Worm (Caenorhabditis elegans) whole organism, mixed stage, embryonic: ENCODE measurements around the gene Y43B11AR.3.

Experiments used
- M03D4.4 ChIP-seq: sonication (generic microtip); optimal IDR thresholded peaks from 2 replicates; lab custom pipeline; 2017; ENCODE audit warnings: mild to moderate bottlenecking, missing genetic modification characterization, missing compliant biosample characterization
- bed-3 ChIP-seq: fragments of 200-800 bp; sonication (Bioruptor generic); optimal IDR thresholded peaks from 3 replicates; lab custom pipeline; 2018; ENCODE audit warnings: mild to moderate bottlenecking, missing genetic modification characterization, moderate library complexity, missing compliant biosample characterization
- blmp-1 ChIP-seq: fragments of 150-350 bp; optimal IDR thresholded peaks from 2 replicates; lab custom pipeline; 2014; ENCODE audit warnings: missing biosample characterization, missing genetic modification characterization
- ceh-43 ChIP-seq: fragments of 200-800 bp; sonication (Bioruptor generic); optimal IDR thresholded peaks from 2 replicates; lab custom pipeline; 2018; ENCODE audit warnings: mild to moderate bottlenecking, missing genetic modification characterization, moderate library complexity, missing compliant biosample characterization
- ceh-83 ChIP-seq: fragments of 200-800 bp; sonication (Bioruptor generic); optimal IDR thresholded peaks from 2 replicates; lab custom pipeline; 2018; ENCODE audit warnings: mild to moderate bottlenecking, missing genetic modification characterization, missing compliant biosample characterization
- cnd-1 ChIP-seq: fragments of 200-800 bp; sonication (Bioruptor generic); optimal IDR thresholded peaks from 2 replicates; lab custom pipeline; 2018; ENCODE audit warnings: mild to moderate bottlenecking, missing genetic modification characterization, missing compliant biosample characterization
- drap-1 ChIP-seq: fragments of 200-800 bp; sonication (Bioruptor generic); optimal IDR thresholded peaks from 3 replicates; lab custom pipeline; 2018; ENCODE audit warnings: mild to moderate bottlenecking, missing genetic modification characterization, missing compliant biosample characterization
- elt-1 ChIP-seq: sonication (generic microtip); optimal IDR thresholded peaks from 2 replicates; lab custom pipeline; 2017; ENCODE audit warnings: missing genetic modification characterization, mild to moderate bottlenecking, missing compliant biosample characterization, antibody characterized with exemption, moderate library complexity, borderline replicate concordance; ENCODE audit not compliant: insufficient read depth
- elt-3 ChIP-seq: fragments of 150-350 bp; optimal IDR thresholded peaks from 2 replicates; lab custom pipeline; 2014; ENCODE audit warnings: missing biosample characterization, missing genetic modification characterization
- flh-1 ChIP-seq: fragments of 200-800 bp; sonication (Bioruptor generic); optimal IDR thresholded peaks from 2 replicates; lab custom pipeline; 2018; ENCODE audit warnings: mild to moderate bottlenecking, missing genetic modification characterization, moderate library complexity, missing compliant biosample characterization
- ham-2 ChIP-seq: fragments of 200-800 bp; sonication (Bioruptor generic); optimal IDR thresholded peaks from 2 replicates; lab custom pipeline; 2018; ENCODE audit warnings: mild to moderate bottlenecking, missing genetic modification characterization, missing compliant biosample characterization
- hlh-1 ChIP-seq: fragments of 150-350 bp; optimal IDR thresholded peaks from 2 replicates; lab custom pipeline; 2014; ENCODE audit warnings: missing biosample characterization, missing genetic modification reagents, missing genetic modification characterization
- lin-13 ChIP-seq: fragments of 150-350 bp; optimal IDR thresholded peaks from 2 replicates; lab custom pipeline; 2014; ENCODE audit warnings: missing biosample characterization, missing genetic modification characterization
- lin-32 ChIP-seq: fragments of 200-800 bp; sonication (Bioruptor generic); optimal IDR thresholded peaks from 2 replicates; lab custom pipeline; 2018; ENCODE audit warnings: mild to moderate bottlenecking, missing genetic modification characterization, missing compliant biosample characterization
- lsy-2 ChIP-seq: fragments of 150-350 bp; optimal IDR thresholded peaks from 2 replicates; lab custom pipeline; 2014; ENCODE audit warnings: missing biosample characterization, missing genetic modification characterization
- mab-5 ChIP-seq: fragments of 150-350 bp; optimal IDR thresholded peaks from 2 replicates; lab custom pipeline; 2014; ENCODE audit warnings: missing biosample characterization, missing genetic modification characterization
- mep-1 ChIP-seq: fragments of 150-350 bp; optimal IDR thresholded peaks from 2 replicates; lab custom pipeline; 2017; ENCODE audit warnings: missing biosample characterization, missing genetic modification reagents, missing genetic modification characterization, inconsistent platforms
- mls-2 ChIP-seq: sonication (generic microtip); optimal IDR thresholded peaks from 2 replicates; lab custom pipeline; 2016; ENCODE audit warnings: mild to moderate bottlenecking, missing genetic modification characterization, moderate library complexity, missing compliant biosample characterization
- nhr-12 ChIP-seq: fragments of 150-350 bp; optimal IDR thresholded peaks from 2 replicates; lab custom pipeline; 2014; ENCODE audit warnings: missing biosample characterization, missing genetic modification characterization
- nhr-2 ChIP-seq: fragments of 150-350 bp; optimal IDR thresholded peaks from 2 replicates; lab custom pipeline; 2014; ENCODE audit warnings: missing biosample characterization, missing genetic modification characterization
- nhr-237 ChIP-seq: fragments of 150-350 bp; optimal IDR thresholded peaks from 2 replicates; lab custom pipeline; 2014; ENCODE audit warnings: missing biosample characterization, missing genetic modification characterization
- nhr-28 ChIP-seq: fragments of 150-350 bp; optimal IDR thresholded peaks from 2 replicates; lab custom pipeline; 2014; ENCODE audit warnings: missing biosample characterization, missing genetic modification characterization
- pha-4 ChIP-seq: fragments of 150-350 bp; optimal IDR thresholded peaks from 2 replicates; lab custom pipeline; 2018; ENCODE audit warnings: missing biosample characterization, missing genetic modification reagents, missing genetic modification characterization
- snpc-4 ChIP-seq: fragments of 150-350 bp; optimal IDR thresholded peaks from 2 replicates; lab custom pipeline; 2014; ENCODE audit warnings: missing biosample characterization, missing genetic modification characterization
- sptf-1 ChIP-seq: sonication (generic microtip); optimal IDR thresholded peaks from 2 replicates; lab custom pipeline; 2017; ENCODE audit warnings: mild to moderate bottlenecking, missing genetic modification characterization, moderate library complexity, missing compliant biosample characterization
- tbx-8 ChIP-seq: fragments of 200-800 bp; sonication (Bioruptor generic); optimal IDR thresholded peaks from 2 replicates; lab custom pipeline; 2018; ENCODE audit warnings: mild to moderate bottlenecking, missing genetic modification characterization, moderate library complexity, missing compliant biosample characterization
- unc-120 ChIP-seq: sonication (generic microtip); optimal IDR thresholded peaks from 2 replicates; lab custom pipeline; 2017; ENCODE audit warnings: missing genetic modification characterization, missing compliant biosample characterization; ENCODE audit not compliant: poor library complexity, severe bottlenecking
- unc-39 ChIP-seq: fragments of 150-350 bp; optimal IDR thresholded peaks from 2 replicates; lab custom pipeline; 2014; ENCODE audit warnings: missing biosample characterization, missing genetic modification characterization
- unc-62 ChIP-seq: fragments of 150-350 bp; optimal IDR thresholded peaks from 2 replicates; lab custom pipeline; 2014; ENCODE audit warnings: missing biosample characterization, missing genetic modification reagents, missing genetic modification characterization
- zip-8 ChIP-seq: fragments of 150-350 bp; optimal IDR thresholded peaks from 2 replicates; lab custom pipeline; 2014; ENCODE audit warnings: missing biosample characterization, missing genetic modification characterization
- ztf-11 ChIP-seq: fragments of 150-350 bp; optimal IDR thresholded peaks from 2 replicates; lab custom pipeline; 2014; ENCODE audit warnings: missing biosample characterization, missing genetic modification characterization

Y43B11AR.3 gene

DNA sequence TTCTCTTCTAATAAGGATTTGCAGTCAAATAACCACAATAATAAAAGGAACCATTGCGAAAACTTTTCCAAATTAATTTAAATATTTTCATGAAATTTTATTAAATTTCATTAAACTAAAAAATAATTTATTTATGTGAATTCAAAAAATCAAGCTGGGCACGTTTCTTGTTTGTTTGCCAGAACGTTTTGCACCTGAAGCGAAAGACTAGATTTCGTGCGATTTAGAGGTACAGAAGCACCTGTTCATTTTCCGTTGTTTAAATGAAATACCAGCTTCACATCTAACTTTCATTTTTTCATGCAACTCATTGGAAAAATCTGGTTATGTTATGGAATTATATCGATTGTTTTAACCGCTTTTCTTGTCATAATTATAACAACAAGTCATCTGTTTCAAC is 11.4 kb downstream of the Y43B11AR.3 start, which contains the start of gene srg-48:
Gene srg-48, plus strand, starts transcription at position 301 of the 400 bp plus-strand sequence.
- TF ChIP-seq M03D4.4 (tag; lab: Kevin White, UChicago), result no peak
- TF ChIP-seq elt-1, result no peak
- no peak for TF ChIP-seq pha-4 (tag; lab: Kevin White, UChicago)
- TF ChIP-seq zip-8 (tag; lab: Kevin White, UChicago), result no peak
- TF ChIP-seq nhr-28 (tag; lab: Kevin White, UChicago), result no peak
- TF ChIP-seq cnd-1, result no peak
- no peak for TF ChIP-seq mls-2 (tag; lab: Kevin White, UChicago)
- TF ChIP-seq mep-1 (tag; lab: Kevin White, UChicago), result no peak
- no peak for TF ChIP-seq tbx-8 (GFP tag; lab: Kevin White, UChicago)
- TF ChIP-seq hlh-1, result no peak
- no peak for TF ChIP-seq sptf-1 (tag; lab: Kevin White, UChicago)
- no peak for TF ChIP-seq elt-3 (tag; lab: Kevin White, UChicago)
- TF ChIP-seq drap-1 (GFP tag; lab: Kevin White, UChicago), result no peak
- TF ChIP-seq lsy-2, result no peak
- TF ChIP-seq flh-1 (GFP tag; lab: Kevin White, UChicago), result no peak
- no peak for TF ChIP-seq lin-13 (tag; lab: Kevin White, UChicago)
- TF ChIP-seq nhr-2 (tag; lab: Kevin White, UChicago), result no peak
- no peak for TF ChIP-seq ham-2 (GFP tag; lab: Kevin White, UChicago)
- TF ChIP-seq, all 35 proteins: peak for 0

DNA sequence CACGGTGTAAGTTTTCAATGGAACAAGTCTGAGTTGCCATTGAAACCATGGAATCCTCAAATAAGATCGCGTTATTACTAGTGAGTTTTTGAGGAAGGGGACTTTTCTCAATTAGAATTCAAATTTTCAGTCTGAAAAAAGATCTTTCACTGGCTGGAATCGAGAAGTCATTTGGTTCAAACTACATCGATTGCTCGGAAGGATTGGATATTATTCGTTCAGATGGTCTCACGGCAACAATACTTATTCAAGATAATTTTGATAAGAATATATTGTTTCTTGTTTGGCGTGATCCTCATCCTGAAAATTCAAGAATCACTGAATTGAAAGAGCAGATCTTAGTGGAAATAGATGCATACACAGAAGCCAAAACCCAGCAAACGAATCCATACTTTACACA is 16.1 kb downstream of the Y43B11AR.3 start:
- TF ChIP-seq unc-39 (tag; lab: Kevin White, UChicago), result no peak
- TF ChIP-seq blmp-1 (tag; lab: Kevin White, UChicago), result no peak
- no peak for TF ChIP-seq bed-3
- TF ChIP-seq mep-1 (tag; lab: Kevin White, UChicago), result no peak
- no peak for TF ChIP-seq elt-1
- TF ChIP-seq flh-1 (GFP tag; lab: Kevin White, UChicago), result no peak
- no peak for TF ChIP-seq nhr-12
- TF ChIP-seq unc-62 (GFP tag; lab: Kevin White, UChicago), result no peak
- TF ChIP-seq cnd-1, result no peak
- TF ChIP-seq ceh-43, result no peak

DNA sequence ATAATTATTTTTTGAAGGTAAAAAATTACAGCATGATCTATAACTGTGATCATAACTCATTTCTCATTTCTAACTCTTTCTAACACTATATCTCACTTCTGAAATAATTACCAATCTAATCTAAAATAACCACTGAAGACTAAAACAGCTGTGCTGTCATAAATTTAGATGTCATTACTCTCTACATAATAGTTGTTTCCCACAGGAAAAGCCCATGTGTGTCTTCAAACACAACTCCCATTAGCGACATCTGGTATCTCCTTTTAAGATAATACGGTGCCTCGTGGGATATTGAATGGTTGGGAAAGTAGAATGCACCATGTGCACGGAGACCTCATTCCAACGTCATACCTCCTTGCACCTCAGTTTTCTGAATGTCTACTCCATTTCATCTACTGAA is 18.5 kb downstream of the Y43B11AR.3 start, which contains the start of gene Y43B11AL.1:
Gene Y43B11AL.1, plus strand, starts transcription at position 301 of the 400 bp plus-strand sequence.
- TF ChIP-seq ztf-11 (no peak), mls-2 (tag; lab: Kevin White, UChicago) (no peak)

DNA sequence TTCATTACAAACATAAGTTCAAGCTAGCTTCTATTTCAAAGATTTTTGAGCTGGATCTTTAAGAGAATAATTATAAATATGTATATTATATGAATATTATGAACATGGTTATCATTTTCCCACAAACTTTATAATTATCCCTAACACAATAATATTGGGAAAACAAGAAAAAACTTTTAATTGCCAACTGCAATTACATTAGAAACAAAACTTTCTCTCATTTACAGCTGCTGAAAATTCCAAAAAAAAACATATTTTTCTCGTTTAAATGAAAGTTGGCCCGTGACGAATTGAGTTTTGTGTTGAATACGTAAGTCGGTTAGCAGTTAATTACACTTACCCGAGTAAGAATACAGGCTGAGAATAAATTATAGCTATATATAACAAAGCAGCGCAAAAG is 20.8 kb downstream of the Y43B11AR.3 start:
- no peak for TF ChIP-seq lin-32 (GFP tag; lab: Kevin White, UChicago)
- no peak for TF ChIP-seq ceh-83 (GFP tag; lab: Kevin White, UChicago)
- no peak for TF ChIP-seq elt-3 (tag; lab: Kevin White, UChicago)
- no peak for TF ChIP-seq nhr-28 (tag; lab: Kevin White, UChicago)
- TF ChIP-seq unc-120 (tag; lab: Kevin White, UChicago), result no peak
- no peak for TF ChIP-seq mep-1 (tag; lab: Kevin White, UChicago)
- TF ChIP-seq hlh-1, result no peak
- no peak for TF ChIP-seq nhr-237 (tag; lab: Kevin White, UChicago)
- no peak for TF ChIP-seq tbx-8 (GFP tag; lab: Kevin White, UChicago)
- no peak for TF ChIP-seq bed-3
- no peak for TF ChIP-seq lsy-2
- no peak for TF ChIP-seq snpc-4
- no peak for TF ChIP-seq lin-13 (tag; lab: Kevin White, UChicago)
- TF ChIP-seq M03D4.4 (tag; lab: Kevin White, UChicago), result no peak

DNA sequence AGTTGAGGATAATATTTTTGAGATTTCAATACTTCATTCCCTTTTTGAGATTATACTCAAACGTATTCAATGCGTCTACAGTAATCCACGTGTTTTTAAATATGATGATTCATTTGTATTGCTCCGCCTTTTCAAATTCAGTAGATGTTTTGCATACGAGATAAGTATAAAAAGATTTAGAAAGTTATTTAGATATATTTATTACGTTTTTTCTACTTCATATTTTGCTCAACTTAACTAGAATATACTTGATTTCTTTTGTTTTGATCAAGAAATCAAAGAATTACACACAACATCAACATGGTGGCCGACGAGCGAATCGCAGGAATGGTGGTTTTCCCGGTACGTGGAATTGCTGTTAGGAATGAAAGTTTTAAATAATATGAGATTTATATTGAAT is 25.8 kb downstream of the Y43B11AR.3 start, which contains the start of gene srx-50:
Gene srx-50, plus strand, starts transcription at position 301 of the 400 bp plus-strand sequence.
- TF ChIP-seq lin-13 (tag; lab: Kevin White, UChicago) (no peak), mab-5 (tag; lab: Kevin White, UChicago) (no peak), nhr-2 (tag; lab: Kevin White, UChicago) (no peak), pha-4 (tag; lab: Kevin White, UChicago) (no peak), ztf-11 (no peak), zip-8 (tag; lab: Kevin White, UChicago) (no peak), nhr-12 (no peak), lin-32 (GFP tag; lab: Kevin White, UChicago) (no peak), unc-62 (GFP tag; lab: Kevin White, UChicago) (no peak), ceh-83 (GFP tag; lab: Kevin White, UChicago) (no peak)
